Worm (Caenorhabditis elegans) whole organism, L3 larva: ENCODE data around the gene txt-4.

Experiments used
- ZK546.5 ChIP-seq: sonication (generic microtip); optimal IDR thresholded peaks from 2 replicates; lab custom pipeline; 2017; ENCODE audit warnings: missing biosample characterization, missing genetic modification characterization
- aly-2 ChIP-seq: fragments of 150-350 bp; optimal IDR thresholded peaks from 2 replicates; lab custom pipeline; 2014; ENCODE audit warnings: missing biosample characterization, missing genetic modification characterization
- ama-1 ChIP-seq: fragments of 150-350 bp; optimal IDR thresholded peaks from 2 replicates; lab custom pipeline; 2018
- ceh-16 ChIP-seq: sonication (generic microtip); optimal IDR thresholded peaks from 2 replicates; lab custom pipeline; 2017; ENCODE audit warnings: missing biosample characterization, missing genetic modification characterization
- ceh-28 ChIP-seq: fragments of 150-350 bp; optimal IDR thresholded peaks from 2 replicates; lab custom pipeline; 2014; ENCODE audit warnings: missing biosample characterization, missing genetic modification reagents, missing genetic modification characterization
- egl-5 ChIP-seq: fragments of 150-350 bp; optimal IDR thresholded peaks from 2 replicates; lab custom pipeline; 2017; ENCODE audit warnings: missing biosample characterization, missing genetic modification reagents, missing genetic modification characterization, inconsistent platforms
- elt-1 ChIP-seq: fragments of 150-350 bp; optimal IDR thresholded peaks from 2 replicates; lab custom pipeline; 2014; ENCODE audit warnings: missing biosample characterization, missing genetic modification characterization
- elt-2 ChIP-seq: sonication (generic microtip); optimal IDR thresholded peaks from 2 replicates; lab custom pipeline; 2016; ENCODE audit warnings: missing genetic modification reagents, mild to moderate bottlenecking, missing genetic modification characterization, missing compliant biosample characterization
- elt-3 ChIP-seq, 3 experiments: fragments of 150-350 bp in 1 of 3; sonication (generic microtip) in 2 of 3; optimal IDR thresholded peaks; 2 replicates in 2 of 3; 4 replicates in 1 of 3; lab custom pipeline; 2014 to 2017; ENCODE audit warnings: missing biosample characterization in 3 of 3, missing genetic modification characterization in 3 of 3
- eor-1 ChIP-seq, 2 experiments: fragments of 150-350 bp; optimal IDR thresholded peaks; 2 replicates each; lab custom pipeline; 2014 to 2018; ENCODE audit warnings: missing biosample characterization in 2 of 2, missing genetic modification characterization in 2 of 2
- fkh-10 ChIP-seq: sonication (generic microtip); optimal IDR thresholded peaks from 2 replicates; lab custom pipeline; 2017; ENCODE audit warnings: missing biosample characterization, missing genetic modification reagents, missing genetic modification characterization
- hmg-11 ChIP-seq: sonication (generic microtip); optimal IDR thresholded peaks from 2 replicates; lab custom pipeline; 2016; ENCODE audit warnings: missing genetic modification characterization, missing compliant biosample characterization
- jun-1 ChIP-seq: fragments of 150-350 bp; optimal IDR thresholded peaks from 2 replicates; lab custom pipeline; 2014; ENCODE audit warnings: missing biosample characterization, missing genetic modification reagents, missing genetic modification characterization
- lin-15B ChIP-seq: fragments of 150-350 bp; optimal IDR thresholded peaks from 2 replicates; lab custom pipeline; 2014; ENCODE audit warnings: missing biosample characterization, missing genetic modification characterization
- lin-39 ChIP-seq: fragments of 150-350 bp; optimal IDR thresholded peaks from 2 replicates; lab custom pipeline; 2018; ENCODE audit warnings: missing biosample characterization, missing genetic modification reagents, missing genetic modification characterization
- lsy-12 ChIP-seq: sonication (generic microtip); optimal IDR thresholded peaks from 2 replicates; lab custom pipeline; 2016; ENCODE audit warnings: mild to moderate bottlenecking, missing genetic modification characterization, missing compliant biosample characterization
- mdl-1 ChIP-seq: fragments of 150-350 bp; optimal IDR thresholded peaks from 2 replicates; lab custom pipeline; 2014; ENCODE audit warnings: missing biosample characterization, missing genetic modification characterization
- mml-1 ChIP-seq: fragments of 150-350 bp; sonication (generic microtip); optimal IDR thresholded peaks from 3 replicates; lab custom pipeline; 2014; ENCODE audit warnings: missing biosample characterization, missing genetic modification characterization
- nfya-1 ChIP-seq: sonication (generic microtip); optimal IDR thresholded peaks from 2 replicates; lab custom pipeline; 2017; ENCODE audit warnings: missing genetic modification characterization, mild to moderate bottlenecking, missing compliant biosample characterization, antibody characterized with exemption, moderate library complexity; ENCODE audit not compliant: insufficient read depth
- nhr-11 ChIP-seq: fragments of 150-350 bp; optimal IDR thresholded peaks from 2 replicates; lab custom pipeline; 2014; ENCODE audit warnings: missing biosample characterization, missing genetic modification characterization
- nhr-12 ChIP-seq: fragments of 150-350 bp; optimal IDR thresholded peaks from 2 replicates; lab custom pipeline; 2014; ENCODE audit warnings: missing biosample characterization, missing genetic modification characterization
- nhr-23 ChIP-seq: fragments of 150-350 bp; optimal IDR thresholded peaks from 2 replicates; lab custom pipeline; 2014; ENCODE audit warnings: missing biosample characterization, missing genetic modification reagents, missing genetic modification characterization
- nhr-237 ChIP-seq: fragments of 150-350 bp; optimal IDR thresholded peaks from 2 replicates; lab custom pipeline; 2014; ENCODE audit warnings: missing biosample characterization, missing genetic modification characterization
- nhr-25 ChIP-seq: sonication (generic microtip); optimal IDR thresholded peaks from 2 replicates; lab custom pipeline; 2017; ENCODE audit warnings: missing biosample characterization, missing genetic modification characterization
- nhr-28 ChIP-seq: fragments of 150-350 bp; optimal IDR thresholded peaks from 2 replicates; lab custom pipeline; 2014; ENCODE audit warnings: missing biosample characterization, missing genetic modification characterization
- nhr-43 ChIP-seq: sonication (generic microtip); optimal IDR thresholded peaks from 2 replicates; lab custom pipeline; 2016; ENCODE audit warnings: mild to moderate bottlenecking, missing genetic modification characterization, missing compliant biosample characterization; ENCODE audit not compliant: poor library complexity, severe bottlenecking
- nhr-76 ChIP-seq: fragments of 150-350 bp; sonication (generic microtip); optimal IDR thresholded peaks from 5 replicates; lab custom pipeline; 2014; ENCODE audit warnings: missing biosample characterization, missing genetic modification characterization
- pha-4 ChIP-seq: fragments of 150-350 bp; optimal IDR thresholded peaks from 2 replicates; lab custom pipeline; 2014; ENCODE audit warnings: missing biosample characterization, missing genetic modification reagents, missing genetic modification characterization
- pqm-1 ChIP-seq: fragments of 150-350 bp; optimal IDR thresholded peaks from 2 replicates; lab custom pipeline; 2017; ENCODE audit warnings: missing biosample characterization, missing genetic modification characterization, inconsistent platforms
- sea-2 ChIP-seq: fragments of 150-350 bp; sonication (generic microtip); optimal IDR thresholded peaks from 4 replicates; lab custom pipeline; 2014; ENCODE audit warnings: missing biosample characterization, missing genetic modification reagents, missing genetic modification characterization
- skn-1 ChIP-seq: fragments of 150-350 bp; optimal IDR thresholded peaks from 2 replicates; lab custom pipeline; 2014; ENCODE audit warnings: missing biosample characterization, missing genetic modification characterization
- snpc-4 ChIP-seq: fragments of 150-350 bp; optimal IDR thresholded peaks from 2 replicates; lab custom pipeline; 2014; ENCODE audit warnings: missing biosample characterization, missing genetic modification characterization
- tbx-2 ChIP-seq: sonication (generic microtip); optimal IDR thresholded peaks from 2 replicates; lab custom pipeline; 2016; ENCODE audit warnings: mild to moderate bottlenecking, missing genetic modification characterization, missing compliant biosample characterization
- unc-62 ChIP-seq: fragments of 150-350 bp; sonication (generic microtip); optimal IDR thresholded peaks from 4 replicates; lab custom pipeline; 2014; ENCODE audit warnings: missing biosample characterization, missing genetic modification reagents, missing genetic modification characterization
- ztf-4 ChIP-seq: fragments of 150-350 bp; optimal IDR thresholded peaks from 2 replicates; lab custom pipeline; 2014; ENCODE audit warnings: missing biosample characterization, missing genetic modification characterization

Gene txt-4

ce11 chrIV:1484968-1485474, 25.3 kb upstream of the txt-4 start, which contains the start of gene Y77E11A.16:
TSS of gene Y77E11A.16 (plus strand) at chrIV:1485424.
- TF ChIP-seq nhr-11 (tag; lab: Kevin White, UChicago) = peak; percentile 53
- TF ChIP-seq ama-1 = no peak

DNA sequence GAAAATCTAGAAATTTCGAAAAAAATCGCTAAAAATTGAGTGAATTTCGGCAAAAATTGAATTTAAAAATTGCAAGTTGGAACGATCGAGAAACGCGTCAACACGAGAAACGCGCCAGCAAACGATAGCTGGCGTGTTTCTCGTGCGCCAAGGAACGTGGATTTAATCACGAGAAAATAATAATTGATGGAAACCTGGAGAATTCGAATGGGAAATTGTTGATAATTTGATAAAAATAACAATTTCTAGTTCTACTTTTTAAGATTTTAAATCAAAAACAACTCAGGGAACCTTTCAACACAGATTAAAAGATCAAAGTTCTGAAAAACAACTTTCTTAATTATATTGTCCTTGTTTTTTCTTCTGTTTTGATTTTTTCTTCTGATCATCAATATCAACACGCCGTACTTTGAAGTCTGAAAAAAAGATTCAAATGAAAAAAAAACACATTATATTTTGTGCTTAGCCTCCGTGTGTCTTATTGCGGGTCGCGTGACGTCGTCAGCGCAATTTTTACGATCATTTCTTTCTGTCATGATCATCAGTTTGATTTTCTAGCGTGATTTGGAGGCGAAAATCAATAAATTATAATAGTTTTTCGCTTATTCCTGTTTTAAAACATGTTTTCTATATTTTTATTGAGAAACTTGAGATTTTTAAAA, 14.2 kb upstream of the txt-4 start, which contains the start of gene npp-20:
TSS of gene npp-20 (minus strand) at position 6 of the 662 bp plus-strand sequence.
- TF ChIP-seq aly-2 (tag; lab: Kevin White, UChicago) (no peak), jun-1 (tag; lab: Kevin White, UChicago) (peak; percentile 6), hmg-11 (tag; lab: Kevin White, UChicago) (peak; percentile 58), tbx-2 (tag; lab: Kevin White, UChicago) (peak; percentile 15), lin-15B (peak; percentile 65), nhr-12 (tag; lab: Kevin White, UChicago) (no peak), nfya-1 (tag; lab: Kevin White, UChicago) (peak; percentile 50), ztf-4 (tag; lab: Kevin White, UChicago) (no peak), elt-2 (tag; lab: Kevin White, UChicago) (peak; percentile 38), nhr-23 (tag; lab: Kevin White, UChicago) (peak; percentile 16), pqm-1 (peak; percentile 5), pha-4 (peak; percentile 38), ceh-28 (tag; lab: Kevin White, UChicago) (peak; percentile 25), mdl-1 (tag; lab: Kevin White, UChicago) (peak; percentile 15), nhr-25 (peak; percentile 25)

DNA sequence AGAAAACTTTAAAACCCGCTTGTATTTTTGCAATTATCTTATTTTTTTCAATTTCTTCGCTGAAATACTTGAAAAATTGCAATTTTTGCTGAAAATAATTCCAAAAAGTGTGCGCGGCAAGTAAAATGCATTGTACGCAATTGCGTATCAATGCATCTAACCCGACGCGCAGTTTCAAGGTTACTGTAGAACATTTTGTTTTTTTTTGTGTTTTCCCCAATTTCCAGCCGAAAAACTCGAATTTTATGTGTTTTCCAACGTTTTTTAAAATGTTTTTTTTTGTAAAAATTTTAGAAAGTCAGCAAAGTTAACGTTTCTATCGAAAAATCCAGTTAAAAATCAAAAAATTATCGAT, 13.7 kb upstream of the txt-4 start:
- TF ChIP-seq fkh-10 (GFP tag; lab: Kevin White, UChicago) (no peak), mdl-1 (tag; lab: Kevin White, UChicago) (no peak), lin-39 (tag; lab: Kevin White, UChicago) (no peak), jun-1 (tag; lab: Kevin White, UChicago) (no peak), ZK546.5 (tag; lab: Kevin White, UChicago) (no peak), nhr-23 (tag; lab: Kevin White, UChicago) (no peak), ztf-4 (tag; lab: Kevin White, UChicago) (no peak), elt-3 (tag; optimal IDR thresholded peaks at IDR 0.05; lab: Kevin White, UChicago) (no peak), eor-1 (tag; optimal IDR thresholded peaks at IDR 0.05; lab: Kevin White, UChicago) (no peak), ama-1 (no peak), tbx-2 (tag; lab: Kevin White, UChicago) (no peak), hmg-11 (tag; lab: Kevin White, UChicago) (no peak), elt-2 (tag; lab: Kevin White, UChicago) (no peak), unc-62 (GFP tag; lab: Kevin White, UChicago) (no peak), mml-1 (tag; lab: Kevin White, UChicago) (no peak)

DNA sequence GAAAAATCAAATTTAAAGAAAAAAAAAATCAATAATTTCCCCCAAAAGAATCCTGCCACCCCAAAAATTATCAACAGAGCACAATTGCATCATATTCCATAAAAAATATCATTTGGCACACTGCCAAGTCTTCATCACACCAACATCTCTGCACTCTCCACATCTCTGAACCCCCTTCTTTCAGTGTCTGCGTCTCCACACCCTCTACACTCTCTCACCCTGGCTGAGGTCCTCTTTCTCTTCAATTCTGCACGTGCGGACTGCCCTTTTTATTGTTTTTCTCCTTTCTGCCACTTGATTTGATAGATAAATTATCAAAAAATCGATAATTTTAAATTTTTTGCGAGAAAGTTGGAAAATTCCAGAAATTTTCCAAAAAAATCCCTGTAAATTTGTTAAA, 12.9 kb upstream of the txt-4 start, which contains the start of gene hxk-3:
TSS of gene hxk-3 (plus strand) at position 179 of the 400 bp plus-strand sequence.
- peak; percentile 71 for TF ChIP-seq pha-4
- no peak for TF ChIP-seq nhr-76
- TF ChIP-seq ceh-28 (tag; lab: Kevin White, UChicago) = peak; percentile 80
- TF ChIP-seq sea-2 (GFP tag; lab: Kevin White, UChicago) = no peak
- TF ChIP-seq nhr-43 (tag; lab: Kevin White, UChicago) = peak; percentile 63
- TF ChIP-seq ztf-4 (tag; lab: Kevin White, UChicago) = no peak
- peak; percentile 84 for TF ChIP-seq mdl-1 (tag; lab: Kevin White, UChicago)
- TF ChIP-seq ama-1 = peak; percentile 70
- TF ChIP-seq nhr-237 (tag; lab: Kevin White, UChicago) = no peak
- no peak for TF ChIP-seq snpc-4 (tag; lab: Kevin White, UChicago)
- no peak for TF ChIP-seq skn-1 (tag; lab: Kevin White, UChicago)
- no peak for TF ChIP-seq eor-1 (tag; optimal IDR thresholded peaks at IDR 0.05; lab: Kevin White, UChicago)
- peak; percentile 64 for TF ChIP-seq lin-15B
- TF ChIP-seq lsy-12 (tag; lab: Kevin White, UChicago) = peak; percentile 1
- TF ChIP-seq elt-3 (tag; optimal IDR thresholded peaks at IDR 0.05; lab: Kevin White, UChicago) = no peak
- no peak for TF ChIP-seq ceh-16
- TF ChIP-seq fkh-10 (GFP tag; lab: Kevin White, UChicago) = no peak
- no peak for TF ChIP-seq jun-1 (tag; lab: Kevin White, UChicago)
- TF ChIP-seq nhr-25 = peak; percentile 13
- no peak for TF ChIP-seq elt-1 (tag; lab: Kevin White, UChicago)
- peak; percentile 49 for TF ChIP-seq nhr-23 (tag; lab: Kevin White, UChicago)
- TF ChIP-seq nhr-28 = no peak
- peak; percentile 50 for TF ChIP-seq elt-2 (tag; lab: Kevin White, UChicago)
- TF ChIP-seq hmg-11 (tag; lab: Kevin White, UChicago) = peak; percentile 84
- TF ChIP-seq nfya-1 (tag; lab: Kevin White, UChicago) = peak; percentile 77
- TF ChIP-seq egl-5 (tag; lab: Kevin White, UChicago) = no peak
- peak; percentile 49 for TF ChIP-seq lin-39 (tag; lab: Kevin White, UChicago)
- TF ChIP-seq unc-62 (GFP tag; lab: Kevin White, UChicago) = no peak
